Fruit fly (Drosophila melanogaster) whole organism, pupa: Measurements from ENCODE around the gene CG34149.

Experiments used
- CG10348 ChIP-seq: fragments of 200-800 bp; sonication (Bioruptor generic); IDR thresholded peaks from 2 replicates; pipeline ENCODE4 v1.3.6; 2022; ENCODE audit warnings: missing biosample characterization, missing genetic modification characterization
- CG12605 ChIP-seq: fragments of 200-800 bp; sonication (Bioruptor generic); IDR thresholded peaks from 2 replicates; pipeline ENCODE4 v1.3.6; 2022; ENCODE audit warnings: missing biosample characterization, missing genetic modification characterization
- CG13204 ChIP-seq: fragments of 200-800 bp; sonication (Bioruptor generic); optimal IDR thresholded peaks from 2 replicates; lab custom pipeline; 2018; ENCODE audit warnings: missing biosample characterization, mild to moderate bottlenecking, missing genetic modification characterization, moderate library complexity
- CG14655 ChIP-seq: fragments of 200-800 bp; sonication (Bioruptor generic); optimal IDR thresholded peaks from 3 replicates; lab custom pipeline; 2017; ENCODE audit warnings: mild to moderate bottlenecking, missing biosample characterization, missing genetic modification reagents, missing genetic modification characterization
- CG15710 ChIP-seq: fragments of 200-800 bp; sonication (Bioruptor generic); optimal IDR thresholded peaks from 2 replicates; lab custom pipeline; 2018; ENCODE audit warnings: missing biosample characterization, mild to moderate bottlenecking, missing genetic modification characterization, moderate library complexity
- CG17806 ChIP-seq: fragments of 200-800 bp; sonication (Bioruptor generic); optimal IDR thresholded peaks from 2 replicates; lab custom pipeline; 2018; ENCODE audit warnings: missing biosample characterization, mild to moderate bottlenecking, missing genetic modification characterization, moderate library complexity
- CG32121 ChIP-seq: fragments of 200-800 bp; sonication (Bioruptor generic); IDR thresholded peaks from 2 replicates; pipeline ENCODE4 v1.3.6; 2022; ENCODE audit warnings: missing biosample characterization, missing genetic modification characterization
- CG34367 ChIP-seq: fragments of 200-800 bp; sonication (Bioruptor generic); optimal IDR thresholded peaks from 2 replicates; lab custom pipeline; 2018; ENCODE audit warnings: missing biosample characterization, mild to moderate bottlenecking, missing genetic modification characterization
- CG4496 ChIP-seq: fragments of 200-800 bp; sonication (Bioruptor generic); IDR thresholded peaks from 3 replicates; pipeline ENCODE4 v1.3.6; 2022; ENCODE audit warnings: missing biosample characterization, missing genetic modification characterization
- CG8159 ChIP-seq: fragments of 200-800 bp; sonication (Bioruptor generic); optimal IDR thresholded peaks from 3 replicates; lab custom pipeline; 2018; ENCODE audit warnings: missing biosample characterization, mild to moderate bottlenecking, missing genetic modification characterization, moderate library complexity
- CG8301 ChIP-seq: fragments of 200-800 bp; sonication (Bioruptor generic); optimal IDR thresholded peaks from 2 replicates; lab custom pipeline; 2018; ENCODE audit warnings: missing biosample characterization, mild to moderate bottlenecking, missing genetic modification characterization
- CG9948 ChIP-seq: fragments of 200-800 bp; sonication (Bioruptor generic); optimal IDR thresholded peaks from 2 replicates; lab custom pipeline; 2018; ENCODE audit warnings: missing biosample characterization, mild to moderate bottlenecking, missing genetic modification characterization, moderate library complexity
- D1 ChIP-seq: fragments of 200-800 bp; sonication (Bioruptor generic); optimal IDR thresholded peaks from 2 replicates; lab custom pipeline; 2018; ENCODE audit warnings: missing biosample characterization, mild to moderate bottlenecking, missing genetic modification characterization, moderate library complexity
- EcR ChIP-seq: fragments of 200-800 bp; sonication (Bioruptor generic); optimal IDR thresholded peaks from 3 replicates; lab custom pipeline; 2019; ENCODE audit warnings: missing biosample characterization, missing genetic modification characterization, mild to moderate bottlenecking, moderate library complexity, missing genetic modification reagents
- Ets98B ChIP-seq: fragments of 200-800 bp; sonication (Bioruptor generic); IDR thresholded peaks from 2 replicates; pipeline ENCODE4 v1.3.6; 2022; ENCODE audit warnings: missing biosample characterization, missing genetic modification characterization
- Pif1A ChIP-seq: fragments of 200-800 bp; sonication (Bioruptor generic); optimal IDR thresholded peaks from 3 replicates; lab custom pipeline; 2016; ENCODE audit warnings: missing biosample characterization, missing genetic modification characterization
- Pif1B ChIP-seq: fragments of 200-800 bp; sonication (Bioruptor generic); optimal IDR thresholded peaks from 3 replicates; lab custom pipeline; 2016; ENCODE audit warnings: missing biosample characterization, missing genetic modification characterization
- Snoo ChIP-seq: fragments of 200-800 bp; sonication (Bioruptor generic); optimal IDR thresholded peaks from 3 replicates; lab custom pipeline; 2017; ENCODE audit warnings: missing biosample characterization, mild to moderate bottlenecking, missing genetic modification characterization, inconsistent platforms
- fd96Ca ChIP-seq: fragments of 200-800 bp; sonication (Bioruptor generic); IDR thresholded peaks from 3 replicates; pipeline ENCODE4 v1.3.6; 2022; ENCODE audit warnings: missing biosample characterization, missing genetic modification characterization
- gl ChIP-seq: fragments of 200-800 bp; sonication (Bioruptor generic); optimal IDR thresholded peaks from 2 replicates; lab custom pipeline; 2018; ENCODE audit warnings: missing biosample characterization, mild to moderate bottlenecking, missing genetic modification characterization
- rn ChIP-seq: fragments of 200-800 bp; sonication (Bioruptor generic); IDR thresholded peaks from 2 replicates; pipeline ENCODE4 v1.3.6; 2022; ENCODE audit warnings: missing biosample characterization, missing genetic modification characterization

Gene CG34149

dm6 chr3R:22420911-22421310 lies 41.0 kb downstream of the CG34149 start, which contains the start of the genes Nop56 and mats:
Gene Nop56, minus strand, starts transcription at chr3R:22421068.
Gene mats, plus strand, starts transcription at chr3R:22421161.
- TF ChIP-seq gl (tag; lab: Kevin White, UChicago) (no peak), Pif1B (no peak), CG14655 (GFP tag; lab: Kevin White, UChicago) (no peak), CG4496 (GFP tag; lab: Robert Waterston, UW) (0 out of 3 replicates have a peak, but pooled peaks have one; percentile 29), CG9948 (no peak), Ets98B (GFP tag; lab: Robert Waterston, UW) (no peak), CG15710 (tag; lab: Kevin White, UChicago) (no peak)

dm6 chr3R:22421618-22422017 lies 41.7 kb downstream of the CG34149 start:
- TF ChIP-seq EcR (GFP tag; lab: Kevin White, UChicago): no peak
- TF ChIP-seq CG8301: no peak
- TF ChIP-seq CG12605: peak; percentile 61
- TF ChIP-seq Pif1B: peak; percentile 71
- peak; percentile 70 for TF ChIP-seq Ets98B (GFP tag; lab: Robert Waterston, UW)
- peak; percentile 87 for TF ChIP-seq Snoo (tag; lab: Kevin White, UChicago)
- TF ChIP-seq Pif1A (GFP tag; lab: Kevin White, UChicago): peak; percentile 74
- TF ChIP-seq CG32121 (GFP tag; lab: Robert Waterston, UW): peak; percentile 60; the same call in 1 of the 2 replicates
- no peak for TF ChIP-seq CG13204 (GFP tag; lab: Kevin White, UChicago)
- TF ChIP-seq CG14655 (GFP tag; lab: Kevin White, UChicago): no peak
- TF ChIP-seq CG34367 (tag; lab: Kevin White, UChicago): peak; percentile 23
- TF ChIP-seq fd96Ca (GFP tag; lab: Robert Waterston, UW): no peak
- TF ChIP-seq CG9948: peak; percentile 49
- TF ChIP-seq CG4496 (GFP tag; lab: Robert Waterston, UW): peak; percentile 86
- no peak for TF ChIP-seq rn
- TF ChIP-seq D1: no peak
- no peak for TF ChIP-seq gl (tag; lab: Kevin White, UChicago)
- TF ChIP-seq CG15710 (tag; lab: Kevin White, UChicago): peak; percentile 70
- 0 out of 2 replicates have a peak, but pooled peaks have one; percentile 32 for TF ChIP-seq CG10348 (GFP tag; lab: Robert Waterston, UW)
- peak; percentile 43 for TF ChIP-seq CG17806 (tag; lab: Kevin White, UChicago)
- peak; percentile 55 for TF ChIP-seq CG8159

- peak; percentile 45 for TF ChIP-seq CG34367 (tag; lab: Kevin White, UChicago)
- peak; percentile 50 for TF ChIP-seq CG9948
- peak; percentile 30 for TF ChIP-seq Snoo (tag; lab: Kevin White, UChicago)
- no peak for TF ChIP-seq gl (tag; lab: Kevin White, UChicago)
- no peak for TF ChIP-seq CG13204 (GFP tag; lab: Kevin White, UChicago)
- no peak for TF ChIP-seq Ets98B (GFP tag; lab: Robert Waterston, UW)
- 0 out of 2 replicates have a peak, but pooled peaks have one; percentile 34 for TF ChIP-seq CG12605
- no peak for TF ChIP-seq Pif1B
- TF ChIP-seq D1: no peak
- peak; percentile 63 for TF ChIP-seq CG15710 (tag; lab: Kevin White, UChicago)
- TF ChIP-seq CG17806 (tag; lab: Kevin White, UChicago): peak; percentile 58
- peak; percentile 66 for TF ChIP-seq CG8159
- peak; percentile 30 for TF ChIP-seq EcR (GFP tag; lab: Kevin White, UChicago)
- no peak for TF ChIP-seq Pif1A (GFP tag; lab: Kevin White, UChicago)
- 0 out of 3 replicates have a peak, but pooled peaks have one; percentile 37 for TF ChIP-seq CG4496 (GFP tag; lab: Robert Waterston, UW)
Measured at dm6 chr3R:22423996-22424395, 44.1 kb downstream of the CG34149 start.

- TF ChIP-seq CG15710 (tag; lab: Kevin White, UChicago) (no peak), CG17806 (tag; lab: Kevin White, UChicago) (no peak), fd96Ca (GFP tag; lab: Robert Waterston, UW) (no peak)
- TF ChIP-seq, all 21 proteins: peak for 0
Measured at dm6 chr3R:22424602-22425190, 44.8 kb downstream of the CG34149 start, which contains the start of gene pinta. Gene pinta, minus strand, starts transcription at chr3R:22424929.
